Worm (Caenorhabditis elegans): ENCODE measurements around the gene snt-5.

- no peak for TF ChIP-seq lin-39 (tag; optimal IDR thresholded peaks at IDR 0.05)
- no peak for TF ChIP-seq lsy-2 (tag; optimal IDR thresholded peaks at IDR 0.05)
- no peak for TF ChIP-seq ztf-1 (GFP tag; conservative IDR thresholded peaks at IDR 0.05)
- TF ChIP-seq unc-62 (GFP tag; optimal IDR thresholded peaks at IDR 0.05), result no peak
- TF ChIP-seq C34F6.9 (tag; optimal IDR thresholded peaks at IDR 0.05), result no peak
- no peak for TF ChIP-seq R02D3.7 (tag; optimal IDR thresholded peaks at IDR 0.05)
- no peak for TF ChIP-seq mdl-1 (tag; optimal IDR thresholded peaks at IDR 0.05)
- TF ChIP-seq zag-1 (tag; optimal IDR thresholded peaks at IDR 0.05), result no peak
Measured at ce11 chrV:1378010-1378409, 33.3 kb downstream of the snt-5 start.

Data from whole organism, L2 larva.